Fruit fly (Drosophila melanogaster) whole organism, pupa: ENCODE data around the gene CG2841.

Experiments
- CG10348 ChIP-seq: fragments of 200-800 bp; sonication (Bioruptor generic); IDR thresholded peaks from 2 replicates; pipeline ENCODE4 v1.3.6; 2022; ENCODE audit warnings: missing biosample characterization, missing genetic modification characterization
- CG12605 ChIP-seq: fragments of 200-800 bp; sonication (Bioruptor generic); IDR thresholded peaks from 2 replicates; pipeline ENCODE4 v1.3.6; 2022; ENCODE audit warnings: missing biosample characterization, missing genetic modification characterization
- CG13204 ChIP-seq: fragments of 200-800 bp; sonication (Bioruptor generic); optimal IDR thresholded peaks from 2 replicates; lab custom pipeline; 2018; ENCODE audit warnings: missing biosample characterization, mild to moderate bottlenecking, missing genetic modification characterization, moderate library complexity
- CG14655 ChIP-seq: fragments of 200-800 bp; sonication (Bioruptor generic); optimal IDR thresholded peaks from 3 replicates; lab custom pipeline; 2017; ENCODE audit warnings: mild to moderate bottlenecking, missing biosample characterization, missing genetic modification reagents, missing genetic modification characterization
- CG15710 ChIP-seq: fragments of 200-800 bp; sonication (Bioruptor generic); optimal IDR thresholded peaks from 2 replicates; lab custom pipeline; 2018; ENCODE audit warnings: missing biosample characterization, mild to moderate bottlenecking, missing genetic modification characterization, moderate library complexity
- CG17806 ChIP-seq: fragments of 200-800 bp; sonication (Bioruptor generic); optimal IDR thresholded peaks from 2 replicates; lab custom pipeline; 2018; ENCODE audit warnings: missing biosample characterization, mild to moderate bottlenecking, missing genetic modification characterization, moderate library complexity
- CG32121 ChIP-seq: fragments of 200-800 bp; sonication (Bioruptor generic); IDR thresholded peaks from 2 replicates; pipeline ENCODE4 v1.3.6; 2022; ENCODE audit warnings: missing biosample characterization, missing genetic modification characterization
- CG34367 ChIP-seq: fragments of 200-800 bp; sonication (Bioruptor generic); optimal IDR thresholded peaks from 2 replicates; lab custom pipeline; 2018; ENCODE audit warnings: missing biosample characterization, mild to moderate bottlenecking, missing genetic modification characterization
- CG4496 ChIP-seq: fragments of 200-800 bp; sonication (Bioruptor generic); IDR thresholded peaks from 3 replicates; pipeline ENCODE4 v1.3.6; 2022; ENCODE audit warnings: missing biosample characterization, missing genetic modification characterization
- CG8159 ChIP-seq: fragments of 200-800 bp; sonication (Bioruptor generic); optimal IDR thresholded peaks from 3 replicates; lab custom pipeline; 2018; ENCODE audit warnings: missing biosample characterization, mild to moderate bottlenecking, missing genetic modification characterization, moderate library complexity
- CG8301 ChIP-seq: fragments of 200-800 bp; sonication (Bioruptor generic); optimal IDR thresholded peaks from 2 replicates; lab custom pipeline; 2018; ENCODE audit warnings: missing biosample characterization, mild to moderate bottlenecking, missing genetic modification characterization
- CG9948 ChIP-seq: fragments of 200-800 bp; sonication (Bioruptor generic); optimal IDR thresholded peaks from 2 replicates; lab custom pipeline; 2018; ENCODE audit warnings: missing biosample characterization, mild to moderate bottlenecking, missing genetic modification characterization, moderate library complexity
- D1 ChIP-seq: fragments of 200-800 bp; sonication (Bioruptor generic); optimal IDR thresholded peaks from 2 replicates; lab custom pipeline; 2018; ENCODE audit warnings: missing biosample characterization, mild to moderate bottlenecking, missing genetic modification characterization, moderate library complexity
- EcR ChIP-seq: fragments of 200-800 bp; sonication (Bioruptor generic); optimal IDR thresholded peaks from 3 replicates; lab custom pipeline; 2019; ENCODE audit warnings: missing biosample characterization, missing genetic modification characterization, mild to moderate bottlenecking, moderate library complexity, missing genetic modification reagents
- Ets98B ChIP-seq: fragments of 200-800 bp; sonication (Bioruptor generic); IDR thresholded peaks from 2 replicates; pipeline ENCODE4 v1.3.6; 2022; ENCODE audit warnings: missing biosample characterization, missing genetic modification characterization
- Pif1A ChIP-seq: fragments of 200-800 bp; sonication (Bioruptor generic); optimal IDR thresholded peaks from 3 replicates; lab custom pipeline; 2016; ENCODE audit warnings: missing biosample characterization, missing genetic modification characterization
- Pif1B ChIP-seq: fragments of 200-800 bp; sonication (Bioruptor generic); optimal IDR thresholded peaks from 3 replicates; lab custom pipeline; 2016; ENCODE audit warnings: missing biosample characterization, missing genetic modification characterization
- Snoo ChIP-seq: fragments of 200-800 bp; sonication (Bioruptor generic); optimal IDR thresholded peaks from 3 replicates; lab custom pipeline; 2017; ENCODE audit warnings: missing biosample characterization, mild to moderate bottlenecking, missing genetic modification characterization, inconsistent platforms
- fd96Ca ChIP-seq: fragments of 200-800 bp; sonication (Bioruptor generic); IDR thresholded peaks from 3 replicates; pipeline ENCODE4 v1.3.6; 2022; ENCODE audit warnings: missing biosample characterization, missing genetic modification characterization
- gl ChIP-seq: fragments of 200-800 bp; sonication (Bioruptor generic); optimal IDR thresholded peaks from 2 replicates; lab custom pipeline; 2018; ENCODE audit warnings: missing biosample characterization, mild to moderate bottlenecking, missing genetic modification characterization
- rn ChIP-seq: fragments of 200-800 bp; sonication (Bioruptor generic); IDR thresholded peaks from 2 replicates; pipeline ENCODE4 v1.3.6; 2022; ENCODE audit warnings: missing biosample characterization, missing genetic modification characterization

CG2841 gene

DNA sequence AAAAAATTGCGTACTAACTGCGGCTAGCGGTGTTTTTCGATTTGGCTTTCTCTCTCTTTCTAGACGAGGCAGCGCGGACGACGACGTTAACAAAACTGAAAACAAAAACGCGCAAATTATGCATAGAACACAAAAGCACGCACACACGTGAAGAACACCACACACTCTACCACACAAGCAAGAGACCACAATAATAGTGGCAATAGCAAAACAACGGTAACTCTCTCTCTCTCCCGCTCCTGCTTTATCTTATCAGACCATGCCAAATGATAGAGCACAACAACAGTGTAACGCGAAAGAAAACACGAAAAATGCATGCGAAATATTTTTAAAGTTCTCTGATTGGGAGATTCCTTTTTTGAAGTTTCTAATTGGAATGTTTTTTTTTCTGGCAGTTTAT, 12.0 kb downstream of the CG2841 start:
- no peak for TF ChIP-seq Pif1A (GFP tag; lab: Kevin White, UChicago)
- TF ChIP-seq CG32121 (GFP tag; lab: Robert Waterston, UW): no peak
- TF ChIP-seq EcR (GFP tag; lab: Kevin White, UChicago): no peak
- TF ChIP-seq rn: no peak
- TF ChIP-seq CG12605 (GFP tag; lab: Robert Waterston, UW): no peak
- no peak for TF ChIP-seq Ets98B (GFP tag; lab: Robert Waterston, UW)
- no peak for TF ChIP-seq CG8159 (tag; lab: Kevin White, UChicago)

dm6 chrX:2352819-2353218, 13.3 kb downstream of the CG2841 start:
- TF ChIP-seq CG34367 (tag; lab: Kevin White, UChicago) (no peak), CG13204 (GFP tag; lab: Kevin White, UChicago) (no peak), Pif1B (GFP tag; lab: Kevin White, UChicago) (no peak), CG32121 (GFP tag; lab: Robert Waterston, UW) (no peak), CG8301 (no peak), Snoo (tag; lab: Kevin White, UChicago) (no peak), gl (tag; lab: Kevin White, UChicago) (no peak), Pif1A (GFP tag; lab: Kevin White, UChicago) (no peak), fd96Ca (GFP tag; lab: Robert Waterston, UW) (no peak), rn (no peak), Ets98B (GFP tag; lab: Robert Waterston, UW) (no peak), CG12605 (GFP tag; lab: Robert Waterston, UW) (no peak), CG14655 (GFP tag; lab: Kevin White, UChicago) (no peak)
- TF ChIP-seq, all 21 proteins: peak for 0

DNA sequence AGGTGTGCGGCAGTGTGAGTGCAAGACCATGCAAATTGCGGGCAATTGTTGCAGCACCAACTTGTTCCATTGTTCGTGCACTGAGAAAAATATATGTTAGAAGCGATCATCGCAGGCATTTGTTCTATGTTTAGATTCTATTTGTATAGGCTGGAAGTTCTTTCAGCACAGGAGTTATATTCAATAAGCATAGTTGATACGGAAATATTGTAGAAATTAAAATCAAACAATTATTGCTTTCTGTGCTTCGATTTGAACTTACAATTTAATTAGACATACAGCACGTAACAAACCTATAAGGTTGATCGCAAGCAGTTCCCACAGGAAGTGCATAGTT, 16.0 kb downstream of the CG2841 start:
- TF ChIP-seq D1 (no peak), CG14655 (GFP tag; lab: Kevin White, UChicago) (no peak), CG12605 (GFP tag; lab: Robert Waterston, UW) (peak; percentile 42; the same call in 1 of the 2 replicates), Pif1A (GFP tag; lab: Kevin White, UChicago) (no peak), CG8301 (no peak), CG17806 (tag; lab: Kevin White, UChicago) (no peak), CG32121 (GFP tag; lab: Robert Waterston, UW) (peak; percentile 39; the same call in 1 of the 2 replicates), Snoo (tag; lab: Kevin White, UChicago) (no peak), CG15710 (tag; lab: Kevin White, UChicago) (no peak), CG8159 (tag; lab: Kevin White, UChicago) (no peak), CG9948 (tag; lab: Kevin White, UChicago) (peak; percentile 3), CG10348 (GFP tag; lab: Robert Waterston, UW) (peak; percentile 21; the same call in 1 of the 2 replicates), CG34367 (tag; lab: Kevin White, UChicago) (no peak), CG4496 (GFP tag; lab: Robert Waterston, UW) (peak; percentile 80), fd96Ca (GFP tag; lab: Robert Waterston, UW) (peak; percentile 67; the same call in 2 of the 3 replicates), CG13204 (GFP tag; lab: Kevin White, UChicago) (no peak), gl (tag; lab: Kevin White, UChicago) (no peak), Pif1B (GFP tag; lab: Kevin White, UChicago) (no peak), EcR (GFP tag; lab: Kevin White, UChicago) (no peak), rn (no peak), Ets98B (GFP tag; lab: Robert Waterston, UW) (peak; percentile 59)

DNA sequence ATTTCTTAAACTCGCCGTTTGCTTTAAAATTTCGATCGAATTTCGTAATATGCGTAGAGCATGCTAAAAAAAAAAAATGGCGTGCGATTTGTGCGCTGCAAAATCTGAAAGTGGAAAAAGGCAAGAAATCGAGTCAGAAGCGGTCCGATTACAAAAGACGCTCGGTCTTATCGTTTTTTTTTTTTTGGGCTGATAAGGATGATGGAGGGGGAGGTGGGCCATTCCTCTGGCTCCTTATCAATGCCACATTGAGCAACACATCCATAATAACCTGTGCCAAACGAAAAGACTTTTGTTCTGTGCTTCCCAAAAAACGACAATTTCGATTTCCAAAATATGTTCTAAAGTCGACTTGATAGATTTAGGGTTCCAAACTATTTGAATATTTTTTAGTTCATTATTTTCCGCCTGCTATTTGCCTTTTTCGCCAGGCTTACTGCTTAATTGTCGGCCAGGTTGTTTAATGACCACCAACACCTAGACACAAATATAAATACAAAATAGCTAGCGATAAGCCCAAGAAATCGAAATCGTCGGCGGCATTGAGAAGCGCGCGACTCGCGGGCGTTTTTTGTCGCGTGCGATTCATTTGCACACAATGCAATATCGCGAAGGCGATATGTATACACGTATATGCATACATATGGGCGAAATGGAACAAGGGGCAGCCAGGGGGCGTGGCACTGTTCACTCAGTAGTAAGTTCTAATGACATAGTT, 16.5 kb downstream of the CG2841 start:
- TF ChIP-seq Snoo (tag; lab: Kevin White, UChicago) (no peak), CG34367 (tag; lab: Kevin White, UChicago) (no peak), CG12605 (GFP tag; lab: Robert Waterston, UW) (no peak), D1 (no peak), CG15710 (tag; lab: Kevin White, UChicago) (no peak), Pif1A (GFP tag; lab: Kevin White, UChicago) (no peak), rn (no peak), CG32121 (GFP tag; lab: Robert Waterston, UW) (no peak), CG17806 (tag; lab: Kevin White, UChicago) (no peak), CG9948 (tag; lab: Kevin White, UChicago) (no peak)

- TF ChIP-seq CG13204 (GFP tag; lab: Kevin White, UChicago): no peak
- no peak for TF ChIP-seq CG15710 (tag; lab: Kevin White, UChicago)
- TF ChIP-seq CG8301: no peak
- TF ChIP-seq CG9948 (tag; lab: Kevin White, UChicago): no peak
- no peak for TF ChIP-seq CG10348 (GFP tag; lab: Robert Waterston, UW)
Observed at dm6 chrX:2344370-2344769, 21.8 kb downstream of the CG2841 start, which contains the start of gene mRpL14. TSS of gene mRpL14 (minus strand) at chrX:2344649.

dm6 chrX:2340009-2340733, 26.0 kb downstream of the CG2841 start:
- TF ChIP-seq Pif1A (GFP tag; lab: Kevin White, UChicago) (no peak), EcR (GFP tag; lab: Kevin White, UChicago) (peak; percentile 35), CG8301 (no peak), CG34367 (tag; lab: Kevin White, UChicago) (no peak), CG9948 (tag; lab: Kevin White, UChicago) (no peak)
- TF ChIP-seq, all 21 proteins: peak for 1
